Worm (Caenorhabditis elegans) whole organism, L3 larva: ENCODE data around the gene Y48G9A.11.
A peak's percentile ranks its signal among the peaks of the same experiment; 100 is the strongest.

ENCODE experiments used
- ZK546.5 ChIP-seq: sonication (generic microtip); optimal IDR thresholded peaks from 2 replicates; lab custom pipeline; 2017; ENCODE audit warnings: missing biosample characterization, missing genetic modification characterization
- aly-2 ChIP-seq: fragments of 150-350 bp; optimal IDR thresholded peaks from 2 replicates; lab custom pipeline; 2014; ENCODE audit warnings: missing biosample characterization, missing genetic modification characterization
- ama-1 ChIP-seq: fragments of 150-350 bp; optimal IDR thresholded peaks from 2 replicates; lab custom pipeline; 2018
- ceh-82 ChIP-seq: fragments of 150-350 bp; optimal IDR thresholded peaks from 2 replicates; lab custom pipeline; 2014; ENCODE audit warnings: missing biosample characterization, missing genetic modification characterization
- elt-1 ChIP-seq: fragments of 150-350 bp; optimal IDR thresholded peaks from 2 replicates; lab custom pipeline; 2014; ENCODE audit warnings: missing biosample characterization, missing genetic modification characterization
- fkh-10 ChIP-seq: sonication (generic microtip); optimal IDR thresholded peaks from 2 replicates; lab custom pipeline; 2017; ENCODE audit warnings: missing biosample characterization, missing genetic modification reagents, missing genetic modification characterization
- fos-1 ChIP-seq: fragments of 150-350 bp; optimal IDR thresholded peaks from 2 replicates; lab custom pipeline; 2014; ENCODE audit warnings: missing biosample characterization, missing genetic modification characterization
- nhr-76 ChIP-seq: fragments of 150-350 bp; sonication (generic microtip); optimal IDR thresholded peaks from 5 replicates; lab custom pipeline; 2014; ENCODE audit warnings: missing biosample characterization, missing genetic modification characterization
- pha-4 ChIP-seq: fragments of 150-350 bp; optimal IDR thresholded peaks from 2 replicates; lab custom pipeline; 2014; ENCODE audit warnings: missing biosample characterization, missing genetic modification reagents, missing genetic modification characterization
- skn-1 ChIP-seq: fragments of 150-350 bp; optimal IDR thresholded peaks from 2 replicates; lab custom pipeline; 2014; ENCODE audit warnings: missing biosample characterization, missing genetic modification characterization
- tbx-2 ChIP-seq: sonication (generic microtip); optimal IDR thresholded peaks from 2 replicates; lab custom pipeline; 2016; ENCODE audit warnings: mild to moderate bottlenecking, missing genetic modification characterization, missing compliant biosample characterization
- zag-1 ChIP-seq: fragments of 150-350 bp; optimal IDR thresholded peaks from 2 replicates; lab custom pipeline; 2014; ENCODE audit warnings: missing biosample characterization, missing genetic modification characterization
- ztf-11 ChIP-seq: fragments of 150-350 bp; optimal IDR thresholded peaks from 2 replicates; lab custom pipeline; 2014; ENCODE audit warnings: missing biosample characterization, missing genetic modification characterization

DNA sequence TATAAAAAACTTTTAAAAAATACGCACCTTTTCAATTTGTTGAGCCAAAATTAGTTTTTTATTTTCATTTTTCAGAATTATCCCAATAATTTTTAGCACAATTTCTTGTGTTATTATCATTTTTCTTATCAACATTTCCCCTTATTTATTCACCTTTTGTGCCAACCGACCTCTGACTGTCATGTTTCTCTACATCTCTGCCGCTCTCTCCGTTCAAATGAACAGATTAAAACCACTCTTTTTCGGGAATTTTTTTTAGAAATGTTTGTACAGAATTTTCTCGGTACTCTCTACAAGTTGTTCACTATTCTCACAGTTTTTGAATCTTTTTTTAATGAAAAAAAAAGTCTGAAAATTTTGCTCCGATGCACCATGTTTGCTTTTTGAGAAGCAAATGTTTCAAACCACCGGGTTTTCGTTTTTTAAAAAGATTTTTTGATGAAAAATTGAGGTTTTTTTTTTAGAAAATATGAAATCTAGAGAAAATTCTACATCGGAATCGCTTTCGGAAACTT is 7.0 kb upstream of the Y48G9A.11 start, which contains the start of gene frl-1:
- TF ChIP-seq ama-1, result no peak
- no peak for TF ChIP-seq ceh-82
- no peak for TF ChIP-seq zag-1 (tag; lab: Kevin White, UChicago)
- no peak for TF ChIP-seq ZK546.5
- TF ChIP-seq tbx-2 (tag; lab: Kevin White, UChicago), result no peak
- no peak for TF ChIP-seq skn-1 (tag; lab: Kevin White, UChicago)
- no peak for TF ChIP-seq elt-1 (tag; lab: Kevin White, UChicago)
- no peak for TF ChIP-seq fos-1 (tag; lab: Kevin White, UChicago)
- no peak for TF ChIP-seq ztf-11
- no peak for TF ChIP-seq fkh-10 (GFP tag; lab: Kevin White, UChicago)
- TF ChIP-seq nhr-76, result no peak
- no peak for TF ChIP-seq aly-2 (tag; lab: Kevin White, UChicago)
- peak; percentile 68 for TF ChIP-seq pha-4 (tag; lab: Kevin White, UChicago)
